Fruit fly (Drosophila melanogaster) whole organism, prepupa: ENCODE data around the gene Trl.
A peak's percentile ranks its signal among the peaks of the same experiment; 100 is the strongest.

Source experiments
- Blimp-1 ChIP-seq: fragments of 200-800 bp; sonication (Bioruptor generic); optimal IDR thresholded peaks from 3 replicates; lab custom pipeline; 2017; ENCODE audit warnings: missing biosample characterization, missing genetic modification characterization, mild to moderate bottlenecking, moderate library complexity, missing genetic modification reagents
- CG10669 ChIP-seq: fragments of 200-800 bp; sonication (Bioruptor generic); optimal IDR thresholded peaks from 3 replicates; lab custom pipeline; 2018; ENCODE audit warnings: missing biosample characterization, mild to moderate bottlenecking, missing genetic modification characterization, moderate library complexity
- CG11902 ChIP-seq: fragments of 200-800 bp; sonication (Bioruptor generic); optimal IDR thresholded peaks from 3 replicates; lab custom pipeline; 2016; ENCODE audit warnings: missing biosample characterization, missing genetic modification characterization
- CG1621 ChIP-seq: fragments of 200-800 bp; sonication (Bioruptor generic); optimal IDR thresholded peaks from 3 replicates; lab custom pipeline; 2018; ENCODE audit warnings: missing biosample characterization, mild to moderate bottlenecking, missing genetic modification characterization
- CG16779 ChIP-seq: fragments of 200-800 bp; sonication (Bioruptor generic); optimal IDR thresholded peaks from 3 replicates; lab custom pipeline; 2017; ENCODE audit warnings: missing biosample characterization, mild to moderate bottlenecking, missing genetic modification characterization
- CG3032 ChIP-seq: fragments of 200-800 bp; optimal IDR thresholded peaks from 2 replicates; lab custom pipeline; 2019; ENCODE audit warnings: missing biosample characterization, mild to moderate bottlenecking, missing genetic modification characterization, moderate library complexity
- CG31627 ChIP-seq: fragments of 200-800 bp; sonication (Bioruptor generic); optimal IDR thresholded peaks from 3 replicates; lab custom pipeline; 2016; ENCODE audit warnings: missing biosample characterization, missing genetic modification characterization
- CG32006 ChIP-seq: fragments of 200-800 bp; sonication (Bioruptor generic); optimal IDR thresholded peaks from 3 replicates; lab custom pipeline; 2017; ENCODE audit warnings: missing biosample characterization, mild to moderate bottlenecking, missing genetic modification characterization
- CG34406 ChIP-seq: fragments of 200-800 bp; sonication (Bioruptor generic); optimal IDR thresholded peaks from 3 replicates; lab custom pipeline; 2016; ENCODE audit warnings: missing biosample characterization, missing genetic modification characterization
- CG3919 ChIP-seq: fragments of 200-800 bp; sonication (Bioruptor generic); optimal IDR thresholded peaks from 3 replicates; lab custom pipeline; 2016; ENCODE audit warnings: missing biosample characterization, missing genetic modification characterization
- CG4318 ChIP-seq: fragments of 200-800 bp; sonication (Bioruptor generic); optimal IDR thresholded peaks from 3 replicates; lab custom pipeline; 2017; ENCODE audit warnings: missing biosample characterization, mild to moderate bottlenecking, missing genetic modification characterization
- CG6276 ChIP-seq: fragments of 200-800 bp; sonication (Bioruptor generic); optimal IDR thresholded peaks from 2 replicates; lab custom pipeline; 2017; ENCODE audit warnings: missing biosample characterization, mild to moderate bottlenecking, missing genetic modification characterization
- CG6792 ChIP-seq: fragments of 200-800 bp; sonication (Bioruptor generic); optimal IDR thresholded peaks from 3 replicates; lab custom pipeline; 2016; ENCODE audit warnings: missing biosample characterization, missing genetic modification characterization
- CG6808 ChIP-seq: fragments of 200-800 bp; sonication (Bioruptor generic); optimal IDR thresholded peaks from 3 replicates; lab custom pipeline; 2017; ENCODE audit warnings: missing biosample characterization, missing genetic modification characterization, mild to moderate bottlenecking, moderate library complexity, missing genetic modification reagents
- CG6854 ChIP-seq: fragments of 200-800 bp; sonication (Bioruptor generic); optimal IDR thresholded peaks from 2 replicates; lab custom pipeline; 2017; ENCODE audit warnings: missing biosample characterization, mild to moderate bottlenecking, missing genetic modification characterization
- CG7368 ChIP-seq: fragments of 200-800 bp; sonication (Bioruptor generic); optimal IDR thresholded peaks from 3 replicates; lab custom pipeline; 2016; ENCODE audit warnings: missing biosample characterization, missing genetic modification characterization
- CG8119 ChIP-seq: fragments of 200-800 bp; sonication (Bioruptor generic); IDR thresholded peaks from 3 replicates; pipeline ENCODE4 v1.3.6; 2022; ENCODE audit warnings: missing biosample characterization, missing genetic modification characterization
- CG8319 ChIP-seq: fragments of 200-800 bp; sonication (Bioruptor generic); optimal IDR thresholded peaks from 3 replicates; lab custom pipeline; 2016; ENCODE audit warnings: missing biosample characterization, missing genetic modification characterization
- CG9139 ChIP-seq: fragments of 200-800 bp; sonication (Bioruptor generic); optimal IDR thresholded peaks from 3 replicates; lab custom pipeline; 2017; ENCODE audit warnings: missing biosample characterization, mild to moderate bottlenecking, missing genetic modification characterization
- Eip75B ChIP-seq: fragments of 200-800 bp; sonication (Bioruptor generic); optimal IDR thresholded peaks from 3 replicates; lab custom pipeline; 2016; ENCODE audit warnings: missing biosample characterization, missing genetic modification characterization
- Eip78C ChIP-seq: fragments of 200-800 bp; sonication (Bioruptor generic); peaks from one replicate; lab custom pipeline; 2016; ENCODE audit warnings: missing biosample characterization, missing genetic modification characterization
- Eip93F ChIP-seq: fragments of 200-800 bp; sonication (Bioruptor generic); optimal IDR thresholded peaks from 2 replicates; lab custom pipeline; 2016; ENCODE audit warnings: missing biosample characterization, mild to moderate bottlenecking, missing genetic modification characterization
- Ets21C ChIP-seq: fragments of 200-800 bp; sonication (Bioruptor generic); optimal IDR thresholded peaks from 3 replicates; lab custom pipeline; 2016; ENCODE audit warnings: missing biosample characterization, missing genetic modification characterization
- Ets96B ChIP-seq: fragments of 200-800 bp; optimal IDR thresholded peaks from 2 replicates; lab custom pipeline; 2019; ENCODE audit warnings: missing biosample characterization, mild to moderate bottlenecking, missing genetic modification characterization, moderate library complexity
- Hr38 ChIP-seq: sonication (Bioruptor generic); optimal IDR thresholded peaks from 2 replicates; lab custom pipeline; 2016; ENCODE audit warnings: missing biosample characterization, missing genetic modification characterization
- Hr39 ChIP-seq: fragments of 200-800 bp; sonication (Bioruptor generic); optimal IDR thresholded peaks from 2 replicates; lab custom pipeline; 2016; ENCODE audit warnings: missing biosample characterization, missing genetic modification characterization
- Hr4 ChIP-seq: fragments of 200-800 bp; sonication (Bioruptor generic); optimal IDR thresholded peaks from 3 replicates; lab custom pipeline; 2016; ENCODE audit warnings: missing biosample characterization, missing genetic modification characterization
- OdsH ChIP-seq: fragments of 200-800 bp; sonication (Bioruptor generic); optimal IDR thresholded peaks from 3 replicates; lab custom pipeline; 2016; ENCODE audit warnings: missing biosample characterization, missing genetic modification characterization
- Smox ChIP-seq: fragments of 200-800 bp; sonication (Bioruptor generic); optimal IDR thresholded peaks from 3 replicates; lab custom pipeline; 2016; ENCODE audit warnings: missing biosample characterization, missing genetic modification characterization
- cyc ChIP-seq: fragments of 200-800 bp; sonication (Bioruptor generic); optimal IDR thresholded peaks from 3 replicates; lab custom pipeline; 2016; ENCODE audit warnings: missing biosample characterization, missing genetic modification characterization
- eg ChIP-seq: fragments of 200-800 bp; sonication (Bioruptor generic); IDR thresholded peaks from 3 replicates; pipeline ENCODE4 v1.3.6; 2022; ENCODE audit warnings: missing biosample characterization, missing genetic modification characterization
- esn ChIP-seq: fragments of 200-800 bp; sonication (Bioruptor generic); optimal IDR thresholded peaks from 2 replicates; lab custom pipeline; 2016; ENCODE audit warnings: missing biosample characterization, mild to moderate bottlenecking, missing genetic modification characterization, moderate library complexity
- fd59A ChIP-seq: fragments of 200-800 bp; sonication (Bioruptor generic); optimal IDR thresholded peaks from 2 replicates; lab custom pipeline; 2017; ENCODE audit warnings: missing biosample characterization, mild to moderate bottlenecking, missing genetic modification characterization, missing genetic modification reagents
- fd85E ChIP-seq: fragments of 200-800 bp; sonication (Bioruptor generic); optimal IDR thresholded peaks from 3 replicates; lab custom pipeline; 2016; ENCODE audit warnings: missing biosample characterization, missing genetic modification characterization
- fkh ChIP-seq: fragments of 200-800 bp; sonication (Bioruptor generic); optimal IDR thresholded peaks from 3 replicates; lab custom pipeline; 2017; ENCODE audit warnings: missing biosample characterization, mild to moderate bottlenecking, missing genetic modification characterization, moderate library complexity
- lz ChIP-seq: fragments of 200-800 bp; sonication (Bioruptor generic); optimal IDR thresholded peaks from 3 replicates; lab custom pipeline; 2016; ENCODE audit warnings: missing biosample characterization, missing genetic modification characterization
- net ChIP-seq: fragments of 200-800 bp; sonication (Bioruptor generic); optimal IDR thresholded peaks from 3 replicates; lab custom pipeline; 2016; ENCODE audit warnings: missing biosample characterization, missing genetic modification characterization
- pdm3 ChIP-seq: fragments of 200-800 bp; sonication (Bioruptor generic); optimal IDR thresholded peaks from 3 replicates; lab custom pipeline; 2016; ENCODE audit warnings: missing biosample characterization, missing genetic modification characterization
- salr ChIP-seq, 2 experiments: fragments of 200-800 bp; sonication (Bioruptor generic); optimal IDR thresholded peaks; 3 replicates each; lab custom pipeline; 2016 to 2018; ENCODE audit warnings: missing biosample characterization in 2 of 2, missing genetic modification characterization in 2 of 2, mild to moderate bottlenecking in 1 of 2
- spab ChIP-seq: fragments of 200-800 bp; sonication (Bioruptor generic); optimal IDR thresholded peaks from 2 replicates; lab custom pipeline; 2017; ENCODE audit warnings: missing biosample characterization, mild to moderate bottlenecking, missing genetic modification characterization, missing genetic modification reagents
- ss ChIP-seq, 2 experiments: fragments of 200-800 bp; sonication (Bioruptor generic); optimal IDR thresholded peaks; 2 replicates in 1 of 2; 3 replicates in 1 of 2; lab custom pipeline; 2017 to 2018; ENCODE audit warnings: mild to moderate bottlenecking in 2 of 2, missing biosample characterization in 2 of 2, missing genetic modification characterization in 2 of 2, moderate library complexity in 1 of 2
- svp ChIP-seq: fragments of 200-800 bp; sonication (Bioruptor generic); peaks from one replicate; lab custom pipeline; 2016; ENCODE audit warnings: missing biosample characterization, missing genetic modification characterization
- topi ChIP-seq: fragments of 200-800 bp; sonication (Bioruptor generic); optimal IDR thresholded peaks from 3 replicates; lab custom pipeline; 2016; ENCODE audit warnings: missing biosample characterization, missing genetic modification characterization
- vri ChIP-seq: fragments of 200-800 bp; sonication (Bioruptor generic); optimal IDR thresholded peaks from 3 replicates; lab custom pipeline; 2016; ENCODE audit warnings: missing biosample characterization, mild to moderate bottlenecking, missing genetic modification characterization

Gene Trl

dm6 chr3L:14731790-14732189 is 29.1 kb downstream of the Trl start (continued):
- peak; percentile 22 for TF ChIP-seq CG16779 (tag; lab: Kevin White, UChicago)
- TF ChIP-seq CG6276 (GFP tag; lab: Kevin White, UChicago) = peak; percentile 17
- no peak for TF ChIP-seq CG8319 (GFP tag; lab: Kevin White, UChicago)
- TF ChIP-seq CG7368 (GFP tag; lab: Kevin White, UChicago) = no peak
- peak; percentile 38 for TF ChIP-seq CG10669 (GFP tag; lab: Kevin White, UChicago)
- TF ChIP-seq vri = no peak
- TF ChIP-seq Smox (GFP tag; lab: Kevin White, UChicago) = no peak
- TF ChIP-seq fd59A = peak; percentile 21
- TF ChIP-seq Hr4 (GFP tag; lab: Kevin White, UChicago) = peak; percentile 25
- no peak for TF ChIP-seq topi (GFP tag; lab: Kevin White, UChicago)
- no peak for TF ChIP-seq salr (GFP tag; optimal IDR thresholded peaks at IDR 0.05; lab: Kevin White, UChicago)
- peak in 1 of 2 experiments; percentile 33 for TF ChIP-seq ss (GFP tag; optimal IDR thresholded peaks at IDR 0.05; lab: Kevin White, UChicago)
- no peak for TF ChIP-seq CG6792 (GFP tag; lab: Kevin White, UChicago)
- no peak for TF ChIP-seq CG6854
- no peak for TF ChIP-seq Hr39
- no peak for TF ChIP-seq CG34406 (GFP tag; lab: Kevin White, UChicago)
- TF ChIP-seq esn = no peak
- peak; percentile 81 for TF ChIP-seq Eip78C (GFP tag; lab: Kevin White, UChicago)
- no peak for TF ChIP-seq fkh (GFP tag; lab: Kevin White, UChicago)
- TF ChIP-seq fd85E (GFP tag; lab: Kevin White, UChicago) = no peak
- TF ChIP-seq spab = peak; percentile 19
- TF ChIP-seq Eip93F = no peak
- peak; percentile 11 for TF ChIP-seq CG4318 (GFP tag; lab: Kevin White, UChicago)
- no peak for TF ChIP-seq Eip75B (GFP tag; lab: Kevin White, UChicago)
- no peak for TF ChIP-seq Hr38 (GFP tag; lab: Kevin White, UChicago)
- TF ChIP-seq CG31627 (GFP tag; lab: Kevin White, UChicago) = no peak
- TF ChIP-seq Ets96B = peak; percentile 47
- TF ChIP-seq CG3032 (tag; lab: Kevin White, UChicago) = no peak
- no peak for TF ChIP-seq CG1621 (tag; lab: Kevin White, UChicago)
- TF ChIP-seq OdsH (GFP tag; lab: Kevin White, UChicago) = peak; percentile 30
- TF ChIP-seq lz (GFP tag; lab: Kevin White, UChicago) = no peak
- TF ChIP-seq CG6808 (GFP tag; lab: Kevin White, UChicago) = peak; percentile 4
- no peak for TF ChIP-seq svp (GFP tag; lab: Kevin White, UChicago)
- TF ChIP-seq net (GFP tag; lab: Kevin White, UChicago) = peak; percentile 22
- no peak for TF ChIP-seq pdm3 (GFP tag; lab: Kevin White, UChicago)
- no peak for TF ChIP-seq Blimp-1

DNA sequence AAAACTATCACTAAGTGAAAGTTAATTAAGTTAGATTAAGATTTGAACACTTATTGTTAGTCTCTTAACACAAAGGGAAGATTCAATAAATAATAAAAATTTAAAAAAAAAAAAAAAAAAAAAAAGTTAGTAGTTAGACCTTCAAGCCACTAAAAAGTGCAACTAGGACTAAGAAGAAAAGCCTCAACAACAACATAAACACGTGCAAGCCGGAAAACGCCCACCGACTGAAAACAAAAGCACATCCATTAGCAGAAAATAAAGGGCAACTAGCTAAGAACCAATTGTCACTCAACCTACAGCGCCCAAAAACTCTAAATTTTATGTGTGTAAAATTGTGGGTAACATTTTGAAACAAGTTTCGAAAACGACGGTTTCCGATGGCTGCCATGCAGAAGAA is 32.4 kb downstream of the Trl start, which contains the start of gene CG13473:
TSS of gene CG13473 (plus strand) at position 301 of the 400 bp plus-strand sequence.
- TF ChIP-seq Ets21C (GFP tag; lab: Kevin White, UChicago) (no peak), CG11902 (GFP tag; lab: Kevin White, UChicago) (no peak), CG32006 (no peak), CG9139 (GFP tag; lab: Kevin White, UChicago) (no peak), CG8119 (GFP tag; lab: Robert Waterston, UW) (no peak), CG8319 (GFP tag; lab: Kevin White, UChicago) (no peak), fd59A (no peak), eg (GFP tag; lab: Robert Waterston, UW) (no peak), CG3919 (GFP tag; lab: Kevin White, UChicago) (no peak), cyc (no peak)
